Worm (Caenorhabditis elegans) whole organism, L2 larva: ENCODE data around the gene C23H4.6.
A peak's percentile ranks its signal among the peaks of the same experiment; 100 is the strongest.

Experiments
- C34F6.9 ChIP-seq: fragments of 150-350 bp; optimal IDR thresholded peaks from 2 replicates; lab custom pipeline; 2014; ENCODE audit warnings: missing biosample characterization, missing genetic modification characterization
- F13H6.1 ChIP-seq: sonication (generic microtip); optimal IDR thresholded peaks from 2 replicates; lab custom pipeline; 2016; ENCODE audit warnings: missing genetic modification characterization, missing compliant biosample characterization
- Y55F3AM.14 ChIP-seq: fragments of 200-800 bp; sonication (Bioruptor generic); optimal IDR thresholded peaks from 2 replicates; lab custom pipeline; 2018; ENCODE audit warnings: mild to moderate bottlenecking, missing genetic modification characterization, missing compliant biosample characterization
- ZK546.5 ChIP-seq: sonication (generic microtip); optimal IDR thresholded peaks from 2 replicates; lab custom pipeline; 2017; ENCODE audit warnings: missing biosample characterization, missing genetic modification characterization
- aly-2 ChIP-seq: fragments of 150-350 bp; optimal IDR thresholded peaks from 2 replicates; lab custom pipeline; 2014; ENCODE audit warnings: missing biosample characterization, missing genetic modification characterization
- blmp-1 ChIP-seq: sonication (generic microtip); optimal IDR thresholded peaks from 2 replicates; lab custom pipeline; 2017; ENCODE audit warnings: missing genetic modification characterization, mild to moderate bottlenecking, missing compliant biosample characterization, antibody characterized with exemption, moderate library complexity; ENCODE audit not compliant: insufficient read depth
- ceh-82 ChIP-seq: fragments of 150-350 bp; optimal IDR thresholded peaks from 2 replicates; lab custom pipeline; 2014; ENCODE audit warnings: missing biosample characterization, missing genetic modification characterization
- crh-2 ChIP-seq: sonication (generic microtip); optimal IDR thresholded peaks from 2 replicates; lab custom pipeline; 2017; ENCODE audit warnings: missing biosample characterization, missing genetic modification characterization
- dmd-4 ChIP-seq: sonication (generic microtip); optimal IDR thresholded peaks from 2 replicates; lab custom pipeline; 2017; ENCODE audit warnings: missing biosample characterization, missing genetic modification characterization
- elt-3 ChIP-seq: sonication (generic microtip); optimal IDR thresholded peaks from 2 replicates; lab custom pipeline; 2017; ENCODE audit warnings: missing biosample characterization, missing genetic modification characterization
- fos-1 ChIP-seq: fragments of 150-350 bp; optimal IDR thresholded peaks from 2 replicates; lab custom pipeline; 2014; ENCODE audit warnings: missing biosample characterization, missing genetic modification characterization
- gmeb-1 ChIP-seq: fragments of 150-350 bp; optimal IDR thresholded peaks from 2 replicates; lab custom pipeline; 2014; ENCODE audit warnings: missing biosample characterization, missing genetic modification characterization
- lin-11 ChIP-seq: fragments of 150-350 bp; sonication (generic microtip); optimal IDR thresholded peaks from 2 replicates; lab custom pipeline; 2014; ENCODE audit warnings: missing biosample characterization, missing genetic modification characterization, inconsistent platforms, mixed read lengths
- lin-13 ChIP-seq: fragments of 150-350 bp; optimal IDR thresholded peaks from 2 replicates; lab custom pipeline; 2014; ENCODE audit warnings: missing biosample characterization, missing genetic modification reagents, missing genetic modification characterization
- lsy-2 ChIP-seq, 2 experiments: fragments of 150-350 bp in 1 of 2; sonication (generic microtip) in 1 of 2; optimal IDR thresholded peaks; 2 replicates each; lab custom pipeline; 2014 to 2017; ENCODE audit warnings: missing biosample characterization in 2 of 2, missing genetic modification characterization in 2 of 2
- mbf-1 ChIP-seq: sonication (generic microtip); optimal IDR thresholded peaks from 2 replicates; lab custom pipeline; 2017; ENCODE audit warnings: missing biosample characterization, missing genetic modification characterization
- mdl-1 ChIP-seq, 2 experiments: fragments of 150-350 bp in 1 of 2; sonication (generic microtip) in 1 of 2; optimal IDR thresholded peaks; 2 replicates each; lab custom pipeline; 2017; ENCODE audit warnings: missing biosample characterization in 2 of 2, missing genetic modification characterization in 2 of 2
- nhr-12 ChIP-seq: fragments of 150-350 bp; optimal IDR thresholded peaks from 2 replicates; lab custom pipeline; 2014; ENCODE audit warnings: missing biosample characterization, missing genetic modification characterization
- nhr-129 ChIP-seq: fragments of 150-350 bp; optimal IDR thresholded peaks from 2 replicates; lab custom pipeline; 2014; ENCODE audit warnings: missing biosample characterization, missing genetic modification characterization
- nhr-21 ChIP-seq: fragments of 150-350 bp; optimal IDR thresholded peaks from 2 replicates; lab custom pipeline; 2014; ENCODE audit warnings: missing biosample characterization, missing genetic modification characterization
- nhr-237 ChIP-seq: fragments of 150-350 bp; optimal IDR thresholded peaks from 2 replicates; lab custom pipeline; 2014; ENCODE audit warnings: missing biosample characterization, missing genetic modification characterization
- nhr-25 ChIP-seq: fragments of 150-350 bp; sonication (generic microtip); optimal IDR thresholded peaks from 3 replicates; lab custom pipeline; 2014; ENCODE audit warnings: missing biosample characterization, missing genetic modification characterization
- nhr-6 ChIP-seq: fragments of 150-350 bp; optimal IDR thresholded peaks from 2 replicates; lab custom pipeline; 2014; ENCODE audit warnings: missing biosample characterization, missing genetic modification characterization
- nhr-77 ChIP-seq: fragments of 150-350 bp; optimal IDR thresholded peaks from 2 replicates; lab custom pipeline; 2014; ENCODE audit warnings: missing biosample characterization, missing genetic modification characterization
- peb-1 ChIP-seq: fragments of 150-350 bp; optimal IDR thresholded peaks from 2 replicates; lab custom pipeline; 2014; ENCODE audit warnings: missing biosample characterization, missing genetic modification characterization
- sem-4 ChIP-seq: fragments of 150-350 bp; optimal IDR thresholded peaks from 2 replicates; lab custom pipeline; 2014; ENCODE audit warnings: missing biosample characterization, missing genetic modification reagents, missing genetic modification characterization
- sma-3 ChIP-seq: sonication (generic microtip); optimal IDR thresholded peaks from 2 replicates; lab custom pipeline; 2016; ENCODE audit warnings: missing genetic modification reagents, missing genetic modification characterization, missing compliant biosample characterization
- sma-9 ChIP-seq, 2 experiments: fragments of 150-350 bp in 1 of 2; sonication (generic microtip) in 1 of 2; optimal IDR thresholded peaks; 2 replicates each; lab custom pipeline; 2014 to 2016; ENCODE audit warnings: missing genetic modification characterization in 2 of 2, mild to moderate bottlenecking in 1 of 2, missing biosample characterization in 1 of 2, missing compliant biosample characterization in 1 of 2, missing genetic modification reagents in 1 of 2, moderate library complexity in 1 of 2
- snpc-4 ChIP-seq: fragments of 150-350 bp; optimal IDR thresholded peaks from 2 replicates; lab custom pipeline; 2014; ENCODE audit warnings: missing biosample characterization, missing genetic modification characterization
- unc-39 ChIP-seq: fragments of 150-350 bp; optimal IDR thresholded peaks from 2 replicates; lab custom pipeline; 2014; ENCODE audit warnings: missing biosample characterization, missing genetic modification characterization
- unc-55 ChIP-seq: fragments of 150-350 bp; sonication (generic microtip); optimal IDR thresholded peaks from 3 replicates; lab custom pipeline; 2014; ENCODE audit warnings: missing biosample characterization, missing genetic modification reagents, missing genetic modification characterization
- unc-62 ChIP-seq: fragments of 150-350 bp; optimal IDR thresholded peaks from 2 replicates; lab custom pipeline; 2014; ENCODE audit warnings: missing biosample characterization, missing genetic modification reagents, missing genetic modification characterization
- zag-1 ChIP-seq: fragments of 150-350 bp; optimal IDR thresholded peaks from 2 replicates; lab custom pipeline; 2014; ENCODE audit warnings: missing biosample characterization, missing genetic modification characterization
- ztf-4 ChIP-seq: fragments of 150-350 bp; optimal IDR thresholded peaks from 2 replicates; lab custom pipeline; 2014; ENCODE audit warnings: missing biosample characterization, missing genetic modification characterization

Gene C23H4.6

DNA sequence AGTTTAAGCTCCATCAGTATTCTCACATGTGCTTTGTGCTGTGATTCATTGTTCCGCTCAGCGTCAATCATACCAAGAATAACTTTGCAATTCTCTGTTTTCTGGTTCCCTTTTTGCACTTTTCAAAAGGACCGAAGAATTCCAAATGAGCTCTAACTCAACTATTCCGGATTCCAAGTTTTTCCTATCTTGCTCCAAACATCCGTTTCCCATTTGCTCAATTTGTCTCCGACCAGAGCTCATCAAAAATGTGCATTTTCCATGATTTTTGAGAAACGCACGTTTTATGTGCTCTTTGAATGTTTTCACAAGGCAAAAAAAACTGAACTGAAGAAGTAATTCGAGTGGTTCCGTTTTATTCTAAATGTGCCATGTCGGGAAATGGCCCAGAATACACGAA is 37.1 kb upstream of the C23H4.6 start:
- peak; percentile 38 for TF ChIP-seq unc-55 (GFP tag; lab: Kevin White, UChicago)
- peak; percentile 16 for TF ChIP-seq nhr-129 (tag; lab: Kevin White, UChicago)
- peak; percentile 50 for TF ChIP-seq sma-9 (GFP tag; optimal IDR thresholded peaks at IDR 0.05; lab: Kevin White, UChicago)
- TF ChIP-seq sma-9 (tag; optimal IDR thresholded peaks at IDR 0.05; lab: Kevin White, UChicago), result no peak
- TF ChIP-seq crh-2 (tag; lab: Kevin White, UChicago), result peak; percentile 1
- peak in 1 of 2 experiments; percentile 7 for TF ChIP-seq lsy-2 (tag; optimal IDR thresholded peaks at IDR 0.05; lab: Kevin White, UChicago)
- TF ChIP-seq sem-4 (tag; lab: Kevin White, UChicago), result peak; percentile 49
- no peak for TF ChIP-seq blmp-1 (tag; lab: Kevin White, UChicago)
- TF ChIP-seq ZK546.5 (tag; lab: Kevin White, UChicago), result no peak
- no peak for TF ChIP-seq Y55F3AM.14 (GFP tag; lab: Kevin White, UChicago)
- TF ChIP-seq, all 48 proteins: peak for 6

DNA sequence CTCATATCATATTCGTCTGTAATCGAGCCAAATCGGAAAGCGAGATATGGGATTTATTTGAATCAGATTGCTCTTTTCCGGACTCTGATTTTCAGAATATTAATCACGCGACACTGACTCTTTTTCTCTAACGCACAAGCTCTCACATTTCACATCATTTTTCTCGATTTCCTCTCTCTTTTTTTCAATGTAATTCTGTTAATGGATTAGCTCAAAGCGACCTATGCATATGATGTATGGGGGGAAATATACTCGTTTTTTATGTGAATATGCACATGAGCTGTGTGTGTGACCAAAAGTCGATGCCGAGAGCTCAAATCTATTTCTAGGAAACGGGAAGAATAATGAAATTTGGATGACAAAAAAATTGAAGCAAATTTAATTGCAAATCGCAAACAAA is 34.8 kb upstream of the C23H4.6 start:
- TF ChIP-seq unc-55 (GFP tag; lab: Kevin White, UChicago) (peak; percentile 9), nhr-129 (tag; lab: Kevin White, UChicago) (peak; percentile 37), lsy-2 (tag; optimal IDR thresholded peaks at IDR 0.05; lab: Kevin White, UChicago) (peak in 1 of 2 experiments; percentile 59), C34F6.9 (tag; lab: Kevin White, UChicago) (peak; percentile 72), ceh-82 (no peak), dmd-4 (tag; lab: Kevin White, UChicago) (peak; percentile 7), sma-3 (GFP tag; lab: Kevin White, UChicago) (no peak), lin-11 (tag; lab: Kevin White, UChicago) (no peak), gmeb-1 (tag; lab: Kevin White, UChicago) (no peak), nhr-12 (tag; lab: Kevin White, UChicago) (no peak), nhr-6 (tag; lab: Kevin White, UChicago) (peak; percentile 39), blmp-1 (tag; lab: Kevin White, UChicago) (no peak), ztf-4 (tag; lab: Kevin White, UChicago) (peak; percentile 3), aly-2 (tag; lab: Kevin White, UChicago) (no peak), nhr-21 (tag; lab: Kevin White, UChicago) (peak; percentile 33), nhr-77 (tag; lab: Kevin White, UChicago) (no peak), elt-3 (tag; lab: Kevin White, UChicago) (no peak), crh-2 (tag; lab: Kevin White, UChicago) (peak; percentile 72), sma-9 (GFP tag; optimal IDR thresholded peaks at IDR 0.05; lab: Kevin White, UChicago) (peak; percentile 54), sma-9 (tag; optimal IDR thresholded peaks at IDR 0.05; lab: Kevin White, UChicago) (no peak), lin-13 (GFP tag; lab: Kevin White, UChicago) (peak; percentile 28)

DNA sequence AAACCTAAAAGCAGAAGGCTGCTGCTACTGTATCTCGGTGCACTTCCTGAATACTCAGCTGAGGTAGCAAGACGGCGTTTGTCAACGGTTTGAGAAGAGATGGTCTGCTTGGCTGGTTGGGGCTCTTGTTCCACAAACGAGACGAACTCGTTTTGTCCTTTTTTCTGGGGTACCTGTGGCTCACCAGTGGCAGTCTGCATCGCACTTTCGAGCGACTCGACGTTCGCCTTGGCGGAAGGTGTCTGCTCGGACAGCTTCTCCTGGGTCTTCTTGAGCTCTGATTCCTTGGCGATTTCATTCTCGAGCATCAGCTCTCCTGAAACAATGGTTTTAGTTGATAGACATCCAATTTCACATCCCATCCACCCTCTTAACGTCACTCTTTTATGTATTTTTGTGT is 34.0 kb upstream of the C23H4.6 start:
- TF ChIP-seq nhr-129 (tag; lab: Kevin White, UChicago) (no peak), nhr-12 (tag; lab: Kevin White, UChicago) (no peak), F13H6.1 (tag; lab: Kevin White, UChicago) (no peak), unc-62 (GFP tag; lab: Kevin White, UChicago) (no peak), nhr-6 (tag; lab: Kevin White, UChicago) (no peak), ztf-4 (tag; lab: Kevin White, UChicago) (no peak), mbf-1 (tag; lab: Kevin White, UChicago) (no peak), ceh-82 (no peak), lsy-2 (tag; optimal IDR thresholded peaks at IDR 0.05; lab: Kevin White, UChicago) (no peak), nhr-237 (tag; lab: Kevin White, UChicago) (no peak), peb-1 (tag; lab: Kevin White, UChicago) (no peak), unc-39 (tag; lab: Kevin White, UChicago) (no peak), nhr-77 (tag; lab: Kevin White, UChicago) (no peak), lin-11 (tag; lab: Kevin White, UChicago) (no peak)

DNA sequence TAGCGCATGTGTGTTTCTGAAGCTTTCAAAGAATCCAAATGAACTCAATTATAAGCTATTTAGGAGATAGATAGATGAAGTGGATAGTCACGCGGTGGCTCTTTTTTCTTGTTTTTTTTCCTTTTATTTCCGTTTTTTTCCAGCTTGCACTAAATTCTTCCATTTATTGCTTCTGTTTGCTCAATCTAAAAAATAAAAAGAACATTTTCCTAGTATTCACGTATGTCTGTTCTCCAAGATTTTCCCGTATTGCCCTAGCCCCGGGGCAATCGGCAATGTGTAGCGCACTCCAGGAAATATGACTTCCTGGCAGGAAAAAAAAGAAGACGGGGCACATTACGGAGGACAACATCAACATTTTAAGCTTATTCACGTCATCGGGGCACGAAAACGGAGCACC is 33.6 kb upstream of the C23H4.6 start:
- TF ChIP-seq C34F6.9 (tag; lab: Kevin White, UChicago) (peak; percentile 37), mbf-1 (tag; lab: Kevin White, UChicago) (no peak)

DNA sequence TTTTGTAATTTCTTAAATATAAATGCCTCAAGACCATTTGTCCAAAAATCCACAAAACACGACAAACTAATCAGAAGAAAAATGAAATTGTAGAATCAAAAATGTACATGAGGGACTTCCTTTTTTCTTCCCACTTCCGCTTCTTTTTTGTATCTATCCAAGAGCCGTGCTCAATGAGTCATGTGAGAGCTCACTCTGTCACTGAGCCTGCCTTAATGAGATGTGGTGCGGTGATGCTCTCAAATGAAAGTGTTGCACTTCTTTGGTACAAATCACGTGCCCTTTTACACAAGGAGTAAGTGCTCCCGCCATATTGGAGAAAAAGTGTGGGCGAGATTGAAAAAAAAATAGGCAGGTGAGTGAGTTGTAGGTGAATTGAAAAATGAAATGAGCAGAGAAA is 31.1 kb upstream of the C23H4.6 start:
- TF ChIP-seq sma-3 (GFP tag; lab: Kevin White, UChicago), result no peak
- no peak for TF ChIP-seq dmd-4 (tag; lab: Kevin White, UChicago)
- TF ChIP-seq lsy-2 (tag; optimal IDR thresholded peaks at IDR 0.05; lab: Kevin White, UChicago), result peak; percentile 16 to 25
- TF ChIP-seq sem-4 (tag; lab: Kevin White, UChicago), result peak; percentile 51
- peak; percentile 59 for TF ChIP-seq C34F6.9 (tag; lab: Kevin White, UChicago)
- peak; percentile 50 for TF ChIP-seq zag-1
- TF ChIP-seq sma-9 (GFP tag; optimal IDR thresholded peaks at IDR 0.05; lab: Kevin White, UChicago), result peak; percentile 48
- no peak for TF ChIP-seq sma-9 (tag; optimal IDR thresholded peaks at IDR 0.05; lab: Kevin White, UChicago)
- TF ChIP-seq nhr-6 (tag; lab: Kevin White, UChicago), result no peak
- TF ChIP-seq nhr-25 (tag; lab: Kevin White, UChicago), result no peak
- TF ChIP-seq mdl-1 (tag; optimal IDR thresholded peaks at IDR 0.05; lab: Kevin White, UChicago), result peak in 1 of 2 experiments; percentile 31
- peak; percentile 37 for TF ChIP-seq nhr-129 (tag; lab: Kevin White, UChicago)
- TF ChIP-seq snpc-4 (tag; lab: Kevin White, UChicago), result peak; percentile 9
- no peak for TF ChIP-seq fos-1
